Worm (Caenorhabditis elegans): ENCODE data around the gene arrd-7.

DNA sequence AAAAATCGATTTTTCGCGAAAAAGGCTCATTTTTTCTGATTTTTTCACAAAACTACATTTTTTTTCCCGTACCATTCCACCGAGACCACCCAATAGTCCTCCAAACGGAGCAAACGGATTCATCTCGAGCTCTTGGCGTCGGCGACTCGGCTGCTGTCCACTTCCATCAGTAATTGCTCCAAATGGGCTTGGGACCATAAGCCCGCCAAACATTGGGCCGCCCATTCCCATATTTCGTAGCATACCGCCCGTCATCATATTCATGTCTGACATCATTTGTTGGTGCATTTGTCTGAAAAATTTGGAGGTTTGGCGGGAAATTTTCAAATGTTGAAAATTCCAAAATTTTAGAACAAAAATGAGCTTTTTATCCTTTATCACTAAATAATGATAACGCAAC lies 36.3 kb upstream of the arrd-7 start:
- TF ChIP-seq him-1 (tag; optimal IDR thresholded peaks at IDR 0.05) (no peak), dao-5 (tag; optimal IDR thresholded peaks at IDR 0.05) (no peak)

All from whole organism, L4/young adult.